Fruit fly (Drosophila melanogaster): Measurements from ENCODE around the gene CG8813.

CG8813 gene

DNA sequence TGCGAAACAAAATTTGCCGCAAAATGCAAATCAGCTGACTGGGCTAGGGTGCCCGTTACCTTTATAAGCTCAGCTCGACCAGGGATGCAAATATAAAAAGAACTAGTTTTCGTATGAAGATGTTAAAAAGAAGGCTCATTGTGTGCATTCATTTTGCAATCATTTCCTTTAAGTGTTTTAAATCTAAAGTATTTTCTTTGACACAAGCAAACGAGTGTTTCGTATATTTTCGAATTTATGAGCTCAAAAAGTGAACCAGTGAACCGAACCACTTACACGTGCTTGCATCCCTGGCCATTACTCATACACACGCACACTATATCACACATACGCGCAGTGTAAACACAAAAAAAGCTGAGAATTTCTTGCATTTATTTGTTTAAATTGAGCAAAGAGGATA is 8.7 kb downstream of the CG8813 start, which contains the start of the genes Prx6a and Sbat (continued):
- peak; percentile 48 for TF ChIP-seq lbe (GFP tag; optimal IDR thresholded peaks at IDR 0.05)
- peak; percentile 4 for TF ChIP-seq ATbp (GFP tag; optimal IDR thresholded peaks at IDR 0.05)
- TF ChIP-seq wor (GFP tag; IDR thresholded peaks at IDR 0.05), result peak; percentile 29; the same call in 1 of the 2 replicates
- peak; percentile 45; the same call in 1 of the 2 replicates for TF ChIP-seq stc (GFP tag; IDR thresholded peaks at IDR 0.05)
- no peak for TF ChIP-seq eyg (GFP tag; optimal IDR thresholded peaks at IDR 0.05)
- peak; percentile 49 for TF ChIP-seq Chrac-16 (GFP tag; optimal IDR thresholded peaks at IDR 0.05)
- TF ChIP-seq CG17186 (GFP tag; optimal IDR thresholded peaks at IDR 0.05), result peak; percentile 23
- peak; percentile 18 for TF ChIP-seq CG12236 (GFP tag; optimal IDR thresholded peaks at IDR 0.05)
- TF ChIP-seq CG30403 (GFP tag; optimal IDR thresholded peaks at IDR 0.05), result peak; percentile 81
- TF ChIP-seq HmgZ (tag; optimal IDR thresholded peaks at IDR 0.05), result peak; percentile 92
- peak; percentile 67 for TF ChIP-seq abd-A (tag; optimal IDR thresholded peaks at IDR 0.05)
- TF ChIP-seq CG13775 (GFP tag; optimal IDR thresholded peaks at IDR 0.05), result peak; percentile 69
- TF ChIP-seq CG8089 (GFP tag; optimal IDR thresholded peaks at IDR 0.05), result peak; percentile 45
- TF ChIP-seq Bdp1 (GFP tag; optimal IDR thresholded peaks at IDR 0.05), result peak; percentile 57
- TF ChIP-seq Oaz (GFP tag; IDR thresholded peaks at IDR 0.05), result 0 out of 2 replicates have a peak, but pooled peaks have one; percentile 20
- peak; percentile 56 for TF ChIP-seq caup (GFP tag; optimal IDR thresholded peaks at IDR 0.05; ENCODE audit: severe bottlenecking)
- peak; percentile 81 for TF ChIP-seq Fer1 (GFP tag; optimal IDR thresholded peaks at IDR 0.05)
- peak; percentile 62 for TF ChIP-seq chn (GFP tag; optimal IDR thresholded peaks at IDR 0.05)
- no peak for TF ChIP-seq tup (GFP tag; optimal IDR thresholded peaks at IDR 0.05)
- peak; percentile 17 for TF ChIP-seq pfk (GFP tag; optimal IDR thresholded peaks at IDR 0.05)
- TF ChIP-seq sim (GFP tag; IDR thresholded peaks at IDR 0.05), result no peak
- TF ChIP-seq CG30431 (GFP tag; optimal IDR thresholded peaks at IDR 0.05), result peak; percentile 44
- peak; percentile 72 for TF ChIP-seq CG32532 (GFP tag; IDR thresholded peaks at IDR 0.05)
- 0 out of 2 replicates have a peak, but pooled peaks have one; percentile 17 for TF ChIP-seq danr (GFP tag; IDR thresholded peaks at IDR 0.05)
- TF ChIP-seq Atf6 (GFP tag; IDR thresholded peaks at IDR 0.05), result peak; percentile 74
- TF ChIP-seq chinmo (GFP tag; IDR thresholded peaks at IDR 0.05; ENCODE audit: partially characterized antibody), result no peak
- no peak for TF ChIP-seq seq (GFP tag; IDR thresholded peaks at IDR 0.05)
- peak; percentile 40 for TF ChIP-seq CG10274 (GFP tag; optimal IDR thresholded peaks at IDR 0.05)
- peak; percentile 60 for TF ChIP-seq fd96Cb (tag; optimal IDR thresholded peaks at IDR 0.05)
- TF ChIP-seq B-H1 (GFP tag; IDR thresholded peaks at IDR 0.05), result peak; percentile 57
- peak; percentile 54; the same call in 1 of the 3 replicates for TF ChIP-seq CG11560 (tag; IDR thresholded peaks at IDR 0.05)
- TF ChIP-seq Nf-YB (GFP tag; optimal IDR thresholded peaks at IDR 0.05), result peak; percentile 30
- peak; percentile 81 for TF ChIP-seq CG18599 (GFP tag; optimal IDR thresholded peaks at IDR 0.05)
- no peak for TF ChIP-seq CG6654 (GFP tag; optimal IDR thresholded peaks at IDR 0.05)
- TF ChIP-seq ap (GFP tag; IDR thresholded peaks at IDR 0.05), result no peak
- peak; percentile 63 for TF ChIP-seq vfl (GFP tag; optimal IDR thresholded peaks at IDR 0.05)
- TF ChIP-seq HLHmδ (GFP tag; optimal IDR thresholded peaks at IDR 0.05), result no peak
- peak; percentile 83 for TF ChIP-seq mam (GFP tag; optimal IDR thresholded peaks at IDR 0.05)
- peak; percentile 70 for TF ChIP-seq CG9609 (GFP tag; optimal IDR thresholded peaks at IDR 0.05)
- peak; percentile 50 for TF ChIP-seq Max (GFP tag; optimal IDR thresholded peaks at IDR 0.05)
- TF ChIP-seq h (optimal IDR thresholded peaks at IDR 0.05), result no peak
- peak; percentile 66 for TF ChIP-seq fu2 (GFP tag; optimal IDR thresholded peaks at IDR 0.05)
- TF ChIP-seq CG2199 (GFP tag; IDR thresholded peaks at IDR 0.05), result no peak
- TF ChIP-seq CG5953 (GFP tag; IDR thresholded peaks at IDR 0.05), result no peak
- TF ChIP-seq Elba2 (GFP tag; optimal IDR thresholded peaks at IDR 0.05), result no peak
- TF ChIP-seq Rfx (GFP tag; IDR thresholded peaks at IDR 0.05), result peak; percentile 82
- TF ChIP-seq CG30020 (tag; optimal IDR thresholded peaks at IDR 0.05), result peak; percentile 59
- TF ChIP-seq CG17829 (tag; optimal IDR thresholded peaks at IDR 0.05), result peak; percentile 78
- peak in 1 of 2 experiments; percentile 49 for TF ChIP-seq insv (GFP tag; optimal IDR thresholded peaks at IDR 0.05)
- peak; percentile 27; the same call in 1 of the 2 replicates for TF ChIP-seq inv (GFP tag; IDR thresholded peaks at IDR 0.05; ENCODE audit: partially characterized antibody)
- TF ChIP-seq CG18764 (GFP tag; optimal IDR thresholded peaks at IDR 0.05), result peak; percentile 57
